Worm (Caenorhabditis elegans) whole organism, late embryonic: ENCODE measurements around the gene cdf-1.

Source experiments
- C08G9.2 ChIP-seq: sonication (generic microtip); optimal IDR thresholded peaks from 2 replicates; lab custom pipeline; 2016; ENCODE audit warnings: mild to moderate bottlenecking, missing genetic modification characterization, moderate library complexity, missing compliant biosample characterization
- K09A11.1 ChIP-seq: sonication (generic microtip); optimal IDR thresholded peaks from 2 replicates; lab custom pipeline; 2017; ENCODE audit warnings: antibody characterized with exemption, mild to moderate bottlenecking, missing genetic modification characterization, missing compliant biosample characterization; ENCODE audit not compliant: insufficient read depth
- Y22D7AL.16 ChIP-seq: sonication (generic microtip); optimal IDR thresholded peaks from 2 replicates; lab custom pipeline; 2016; ENCODE audit warnings: missing genetic modification characterization, missing compliant biosample characterization
- ama-1 ChIP-seq: fragments of 150-350 bp; optimal IDR thresholded peaks from 2 replicates; lab custom pipeline; 2014
- ceh-19 ChIP-seq: fragments of 200-800 bp; sonication (Bioruptor generic); optimal IDR thresholded peaks from 2 replicates; lab custom pipeline; 2018; ENCODE audit warnings: mild to moderate bottlenecking, missing genetic modification characterization, missing compliant biosample characterization
- ceh-24 ChIP-seq: sonication (generic microtip); optimal IDR thresholded peaks from 2 replicates; lab custom pipeline; 2016; ENCODE audit warnings: mild to moderate bottlenecking, missing genetic modification characterization, missing compliant biosample characterization
- ceh-30 ChIP-seq: fragments of 150-350 bp; optimal IDR thresholded peaks from 2 replicates; lab custom pipeline; 2014; ENCODE audit warnings: missing biosample characterization, missing genetic modification characterization
- ceh-45 ChIP-seq: fragments of 200-800 bp; sonication (Bioruptor generic); IDR thresholded peaks from 2 replicates; pipeline ENCODE4 v1.3.6; 2022; ENCODE audit warnings: missing genetic modification reagents, missing genetic modification characterization, missing compliant biosample characterization
- ceh-48 ChIP-seq: sonication (generic microtip); optimal IDR thresholded peaks from 2 replicates; lab custom pipeline; 2016; ENCODE audit warnings: missing genetic modification characterization, inconsistent platforms, missing compliant biosample characterization
- ceh-9 ChIP-seq: sonication (generic microtip); optimal IDR thresholded peaks from 2 replicates; lab custom pipeline; 2016; ENCODE audit warnings: mild to moderate bottlenecking, missing genetic modification characterization, inconsistent platforms, missing compliant biosample characterization
- che-1 ChIP-seq: sonication (generic microtip); optimal IDR thresholded peaks from 2 replicates; lab custom pipeline; 2016; ENCODE audit warnings: mild to moderate bottlenecking, missing genetic modification characterization, missing compliant biosample characterization
- dmd-4 ChIP-seq: sonication (generic microtip); optimal IDR thresholded peaks from 2 replicates; lab custom pipeline; 2016; ENCODE audit warnings: borderline replicate concordance, missing genetic modification characterization, missing compliant biosample characterization
- elt-2 ChIP-seq: sonication (generic microtip); optimal IDR thresholded peaks from 2 replicates; lab custom pipeline; 2016; ENCODE audit warnings: missing genetic modification reagents, missing genetic modification characterization, missing compliant biosample characterization
- ets-4 ChIP-seq: sonication (generic microtip); optimal IDR thresholded peaks from 2 replicates; lab custom pipeline; 2016; ENCODE audit warnings: missing genetic modification characterization, missing compliant biosample characterization
- fax-1 ChIP-seq: sonication (generic microtip); optimal IDR thresholded peaks from 2 replicates; lab custom pipeline; 2016; ENCODE audit warnings: missing genotype, missing genetic modification characterization, missing compliant biosample characterization
- fkh-10 ChIP-seq: fragments of 150-350 bp; optimal IDR thresholded peaks from 2 replicates; lab custom pipeline; 2014; ENCODE audit warnings: missing biosample characterization, missing genetic modification reagents, missing genetic modification characterization
- fkh-6 ChIP-seq: sonication (generic microtip); optimal IDR thresholded peaks from 2 replicates; lab custom pipeline; 2016; ENCODE audit warnings: missing genetic modification characterization, missing compliant biosample characterization
- hlh-13 ChIP-seq: fragments of 200-800 bp; sonication (Bioruptor generic); optimal IDR thresholded peaks from 2 replicates; lab custom pipeline; 2018; ENCODE audit warnings: mild to moderate bottlenecking, missing genetic modification characterization, missing compliant biosample characterization
- hlh-8 ChIP-seq: sonication (generic microtip); optimal IDR thresholded peaks from 2 replicates; lab custom pipeline; 2016; ENCODE audit warnings: missing genotype, missing genetic modification characterization, missing compliant biosample characterization
- lim-6 ChIP-seq: sonication (generic microtip); optimal IDR thresholded peaks from 2 replicates; lab custom pipeline; 2016; ENCODE audit warnings: missing genetic modification characterization, missing compliant biosample characterization
- madf-2 ChIP-seq: sonication (generic microtip); optimal IDR thresholded peaks from 2 replicates; lab custom pipeline; 2017; ENCODE audit warnings: missing genetic modification characterization, missing compliant biosample characterization
- mec-3 ChIP-seq: sonication (generic microtip); optimal IDR thresholded peaks from 2 replicates; lab custom pipeline; 2016; ENCODE audit warnings: borderline replicate concordance, missing genetic modification characterization, missing compliant biosample characterization
- nfya-1 ChIP-seq: sonication (generic microtip); optimal IDR thresholded peaks from 2 replicates; lab custom pipeline; 2017; ENCODE audit warnings: missing genetic modification characterization, mild to moderate bottlenecking, missing compliant biosample characterization, antibody characterized with exemption, moderate library complexity
- nhr-11 ChIP-seq: fragments of 150-350 bp; optimal IDR thresholded peaks from 2 replicates; lab custom pipeline; 2014; ENCODE audit warnings: missing biosample characterization, missing genetic modification characterization
- npax-4 ChIP-seq: sonication (generic microtip); optimal IDR thresholded peaks from 2 replicates; lab custom pipeline; 2016; ENCODE audit warnings: missing genetic modification characterization, missing compliant biosample characterization
- odd-2 ChIP-seq: sonication (generic microtip); optimal IDR thresholded peaks from 2 replicates; lab custom pipeline; 2017; ENCODE audit warnings: antibody characterized with exemption, mild to moderate bottlenecking, missing genetic modification characterization, missing compliant biosample characterization
- pat-9 ChIP-seq: fragments of 200-800 bp; sonication (Bioruptor generic); optimal IDR thresholded peaks from 2 replicates; lab custom pipeline; 2018; ENCODE audit warnings: mild to moderate bottlenecking, missing genetic modification characterization, moderate library complexity, missing compliant biosample characterization
- pha-2 ChIP-seq: sonication (generic microtip); optimal IDR thresholded peaks from 2 replicates; lab custom pipeline; 2017; ENCODE audit warnings: mild to moderate bottlenecking, missing genetic modification characterization, missing compliant biosample characterization
- pqm-1 ChIP-seq: sonication (generic microtip); optimal IDR thresholded peaks from 2 replicates; lab custom pipeline; 2016; ENCODE audit warnings: missing genetic modification characterization, missing compliant biosample characterization
- rnt-1 ChIP-seq: sonication (generic microtip); optimal IDR thresholded peaks from 2 replicates; lab custom pipeline; 2016; ENCODE audit warnings: missing genetic modification characterization, missing compliant biosample characterization
- sox-4 ChIP-seq: sonication (generic microtip); optimal IDR thresholded peaks from 2 replicates; lab custom pipeline; 2017; ENCODE audit warnings: mild to moderate bottlenecking, missing genetic modification characterization, inconsistent platforms, missing compliant biosample characterization
- syd-9 ChIP-seq: sonication (generic microtip); optimal IDR thresholded peaks from 2 replicates; lab custom pipeline; 2016; ENCODE audit warnings: mild to moderate bottlenecking, missing genetic modification characterization, moderate library complexity, missing compliant biosample characterization
- tbx-2 ChIP-seq: sonication (generic microtip); optimal IDR thresholded peaks from 2 replicates; lab custom pipeline; 2016; ENCODE audit warnings: missing genetic modification characterization, missing compliant biosample characterization
- tbx-7 ChIP-seq: sonication (generic microtip); optimal IDR thresholded peaks from 2 replicates; lab custom pipeline; 2016; ENCODE audit warnings: missing genotype, missing genetic modification characterization, missing compliant biosample characterization
- unc-3 ChIP-seq, 2 experiments: fragments of 200-800 bp in 1 of 2; sonication (Bioruptor generic) in 1 of 2; sonication (generic microtip) in 1 of 2; conservative IDR thresholded peaks in 1 of 2; optimal IDR thresholded peaks in 1 of 2; 2 replicates each; pipeline versions ENCODE4 v1.3.6 to Lab custom; 2016 to 2022; ENCODE audit warnings: missing compliant biosample characterization in 2 of 2, missing genetic modification characterization in 2 of 2, missing genetic modification reagents in 1 of 2
- unc-42 ChIP-seq: sonication (generic microtip); optimal IDR thresholded peaks from 2 replicates; lab custom pipeline; 2016; ENCODE audit warnings: missing genotype, missing genetic modification characterization, missing compliant biosample characterization
- unc-55 ChIP-seq: sonication (generic microtip); optimal IDR thresholded peaks from 2 replicates; lab custom pipeline; 2017; ENCODE audit warnings: missing biosample characterization, missing genetic modification reagents, missing genetic modification characterization
- ztf-16 ChIP-seq: sonication (generic microtip); optimal IDR thresholded peaks from 2 replicates; lab custom pipeline; 2017; ENCODE audit warnings: missing genetic modification characterization, missing compliant biosample characterization

cdf-1 gene

ce11 chrX:6519946-6520345 lies 15.0 kb upstream of the cdf-1 start:
- TF ChIP-seq ceh-48 (tag; lab: Kevin White, UChicago): no peak
- TF ChIP-seq nfya-1: no peak
- TF ChIP-seq K09A11.1 (tag; lab: Kevin White, UChicago): no peak
- no peak for TF ChIP-seq ets-4
- no peak for TF ChIP-seq pqm-1 (tag; lab: Kevin White, UChicago)
- TF ChIP-seq lim-6 (tag; lab: Kevin White, UChicago): no peak
- no peak for TF ChIP-seq mec-3 (tag; lab: Kevin White, UChicago)
- no peak for TF ChIP-seq Y22D7AL.16 (tag; lab: Kevin White, UChicago)
- no peak for TF ChIP-seq ceh-9 (tag; lab: Kevin White, UChicago)

- TF ChIP-seq hlh-8 (tag; lab: Kevin White, UChicago) (no peak), fax-1 (tag; lab: Kevin White, UChicago) (no peak), fkh-10 (GFP tag; lab: Kevin White, UChicago) (no peak), ceh-45 (GFP tag; lab: Robert Waterston, UW) (no peak), che-1 (tag; lab: Kevin White, UChicago) (no peak), rnt-1 (tag; lab: Kevin White, UChicago) (no peak), tbx-7 (tag; lab: Kevin White, UChicago) (no peak), unc-3 (GFP tag; conservative IDR thresholded peaks at IDR 0.05; lab: Robert Waterston, UW) (no peak), unc-3 (tag; optimal IDR thresholded peaks at IDR 0.05; lab: Kevin White, UChicago) (no peak), ceh-30 (no peak), hlh-13 (GFP tag; lab: Kevin White, UChicago) (no peak), madf-2 (no peak), mec-3 (tag; lab: Kevin White, UChicago) (no peak), syd-9 (tag; lab: Kevin White, UChicago) (no peak), C08G9.2 (no peak), ceh-9 (tag; lab: Kevin White, UChicago) (no peak)
These were observed 14.5 kb upstream of the cdf-1 start for ce11 chrX:6519473-6519872.

ce11 chrX:6518537-6518936 lies 13.6 kb upstream of the cdf-1 start, which contains the start of gene ets-4:
ets-4 (plus strand) TSS chrX:6518883.
- no peak for TF ChIP-seq dmd-4 (tag; lab: Kevin White, UChicago)
- TF ChIP-seq unc-55: no peak
- TF ChIP-seq rnt-1 (tag; lab: Kevin White, UChicago): no peak
- no peak for TF ChIP-seq Y22D7AL.16 (tag; lab: Kevin White, UChicago)
- no peak for TF ChIP-seq ceh-19 (GFP tag; lab: Kevin White, UChicago)
- no peak for TF ChIP-seq ceh-24
- TF ChIP-seq npax-4: no peak
- no peak for TF ChIP-seq fkh-6 (tag; lab: Kevin White, UChicago)
- no peak for TF ChIP-seq pha-2 (tag; lab: Kevin White, UChicago)
- peak; percentile 23 for TF ChIP-seq elt-2 (tag; lab: Kevin White, UChicago)
- TF ChIP-seq pqm-1 (tag; lab: Kevin White, UChicago): peak; percentile 18
- TF ChIP-seq ama-1: no peak
- no peak for TF ChIP-seq sox-4 (tag; lab: Kevin White, UChicago)

ce11 chrX:6517025-6517770 lies 12.3 kb upstream of the cdf-1 start:
- TF ChIP-seq nhr-11 (no peak), pha-2 (tag; lab: Kevin White, UChicago) (no peak), unc-42 (tag; lab: Kevin White, UChicago) (no peak), npax-4 (no peak), ceh-30 (no peak), ama-1 (no peak), pat-9 (tag; lab: Kevin White, UChicago) (no peak), tbx-2 (tag; lab: Kevin White, UChicago) (no peak), lim-6 (tag; lab: Kevin White, UChicago) (no peak), ztf-16 (tag; lab: Kevin White, UChicago) (no peak), odd-2 (no peak), mec-3 (tag; lab: Kevin White, UChicago) (no peak)
